Worm (Caenorhabditis elegans): Measurements from ENCODE around the gene srg-66.

Gene srg-66

DNA sequence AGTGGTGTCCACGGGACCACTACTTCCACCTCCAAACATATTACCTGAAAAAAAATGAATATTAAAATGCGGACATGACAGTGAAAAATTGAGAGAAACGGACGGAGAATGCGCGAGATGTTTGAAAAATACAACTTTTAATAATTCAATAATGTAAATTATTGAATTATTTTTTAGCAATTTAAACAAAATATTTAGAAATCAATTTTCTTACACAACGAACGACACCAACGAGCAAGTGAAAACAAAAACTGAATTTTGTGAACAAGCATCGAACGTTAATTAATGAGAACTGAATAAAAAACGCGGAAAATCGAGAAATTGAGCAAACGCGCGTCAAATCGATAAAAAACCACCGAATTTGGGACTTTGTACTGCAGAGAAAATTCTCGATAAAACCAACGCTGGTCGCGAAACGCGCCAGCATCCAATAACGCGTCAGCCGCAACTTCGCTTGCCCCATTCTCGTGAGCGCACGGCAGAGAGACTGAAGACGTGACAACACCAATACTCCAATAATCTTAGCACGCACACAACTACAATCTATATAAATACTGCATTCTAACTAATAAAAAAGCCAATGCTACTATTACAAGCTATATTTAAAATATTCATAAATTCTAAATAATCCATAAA is 22.7 kb upstream of the srg-66 start, which contains the start of the genes dnj-19 and nhr-47:
Gene dnj-19, minus strand, starts transcription at position 51 of the 636 bp plus-strand sequence.
Gene nhr-47, plus strand, starts transcription at position 447 of the 636 bp plus-strand sequence.
- TF ChIP-seq tab-1 (GFP tag; IDR thresholded peaks at IDR 0.05) (peak; percentile 70), ztf-23 (GFP tag; IDR thresholded peaks at IDR 0.05) (peak; percentile 71; the same call in 1 of the 2 replicates), cog-1 (tag; optimal IDR thresholded peaks at IDR 0.05) (peak; percentile 56), ref-1 (GFP tag; conservative IDR thresholded peaks at IDR 0.05) (no peak), T22C8.4 (GFP tag; IDR thresholded peaks at IDR 0.05) (0 out of 2 replicates have a peak, but pooled peaks have one; percentile 39), med-1 (GFP tag; optimal IDR thresholded peaks at IDR 0.05; ENCODE audit: insufficient read depth) (peak; percentile 35), ztf-29 (GFP tag; IDR thresholded peaks at IDR 0.05) (no peak), flt-1 (GFP tag; IDR thresholded peaks at IDR 0.05) (peak; percentile 75; the same call in 1 of the 2 replicates), klf-2 (GFP tag; conservative IDR thresholded peaks at IDR 0.05) (no peak)

- TF ChIP-seq klf-2 (GFP tag; conservative IDR thresholded peaks at IDR 0.05): no peak
- no peak for TF ChIP-seq T22C8.4 (GFP tag; IDR thresholded peaks at IDR 0.05)
- TF ChIP-seq flt-1 (GFP tag; IDR thresholded peaks at IDR 0.05): no peak
- TF ChIP-seq med-1 (GFP tag; optimal IDR thresholded peaks at IDR 0.05; ENCODE audit: insufficient read depth): no peak
- no peak for TF ChIP-seq ztf-23 (GFP tag; IDR thresholded peaks at IDR 0.05)
- no peak for TF ChIP-seq ref-1 (GFP tag; conservative IDR thresholded peaks at IDR 0.05)
- TF ChIP-seq tab-1 (GFP tag; IDR thresholded peaks at IDR 0.05): no peak
- no peak for TF ChIP-seq ztf-29 (GFP tag; IDR thresholded peaks at IDR 0.05)
- TF ChIP-seq cog-1 (tag; optimal IDR thresholded peaks at IDR 0.05): no peak
Measured at ce11 chrV:5504295-5504694, 22.1 kb upstream of the srg-66 start.

DNA sequence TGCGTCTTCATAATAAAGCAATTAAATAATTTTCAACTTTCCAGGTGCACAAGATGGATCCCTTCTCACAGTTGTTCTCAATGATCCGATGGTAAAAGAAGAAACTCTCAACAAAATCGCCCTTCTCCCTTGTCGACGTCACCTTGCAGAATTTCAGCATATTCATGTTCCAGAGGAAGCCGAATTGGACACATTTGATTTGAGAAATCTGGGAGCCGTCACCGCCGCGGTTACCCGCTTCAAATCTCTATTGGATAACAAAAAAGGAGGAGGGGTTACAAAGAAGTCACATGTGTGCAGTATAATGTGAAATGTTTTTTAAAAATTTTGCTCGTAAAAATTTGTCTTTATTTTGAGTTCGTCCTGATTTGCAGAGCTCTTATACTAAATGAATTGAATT is 20.5 kb upstream of the srg-66 start:
- TF ChIP-seq ztf-29 (GFP tag; IDR thresholded peaks at IDR 0.05) (no peak), tab-1 (GFP tag; IDR thresholded peaks at IDR 0.05) (no peak), T22C8.4 (GFP tag; IDR thresholded peaks at IDR 0.05) (no peak), flt-1 (GFP tag; IDR thresholded peaks at IDR 0.05) (no peak), ztf-23 (GFP tag; IDR thresholded peaks at IDR 0.05) (no peak), ref-1 (GFP tag; conservative IDR thresholded peaks at IDR 0.05) (no peak), med-1 (GFP tag; optimal IDR thresholded peaks at IDR 0.05; ENCODE audit: insufficient read depth) (no peak), klf-2 (GFP tag; conservative IDR thresholded peaks at IDR 0.05) (no peak), cog-1 (tag; optimal IDR thresholded peaks at IDR 0.05) (no peak)

- no peak for TF ChIP-seq ztf-29 (GFP tag; IDR thresholded peaks at IDR 0.05)
- no peak for TF ChIP-seq T22C8.4 (GFP tag; IDR thresholded peaks at IDR 0.05)
Measured at ce11 chrV:5499475-5499874, 17.3 kb upstream of the srg-66 start.

DNA sequence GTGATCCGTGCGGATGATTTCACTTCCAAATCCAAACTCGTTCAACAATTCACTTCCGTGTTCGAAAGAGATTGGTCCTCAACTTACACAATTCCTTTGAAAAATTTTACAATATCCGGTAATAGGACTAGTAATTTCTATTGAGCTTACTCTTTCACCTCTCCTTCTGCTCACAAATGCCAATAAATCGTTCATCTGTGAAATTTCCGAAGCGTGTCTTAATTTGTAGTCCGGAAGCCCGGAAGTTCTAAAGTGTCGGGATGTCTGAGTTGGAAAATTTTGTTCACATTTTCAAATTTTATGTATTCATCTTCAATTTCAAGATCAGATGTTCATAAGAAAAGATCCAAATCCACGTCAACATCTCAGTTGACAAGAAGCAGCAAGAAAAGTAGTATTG is 11.2 kb upstream of the srg-66 start, which contains the start of gene T05C3.2:
Gene T05C3.2, plus strand, starts transcription at position 301 of the 400 bp plus-strand sequence.
- no peak for TF ChIP-seq ztf-29 (GFP tag; IDR thresholded peaks at IDR 0.05)
- TF ChIP-seq tab-1 (GFP tag; IDR thresholded peaks at IDR 0.05): no peak
- no peak for TF ChIP-seq med-1 (GFP tag; optimal IDR thresholded peaks at IDR 0.05; ENCODE audit: insufficient read depth)
- TF ChIP-seq klf-2 (GFP tag; conservative IDR thresholded peaks at IDR 0.05): no peak
- no peak for TF ChIP-seq ref-1 (GFP tag; conservative IDR thresholded peaks at IDR 0.05)
- no peak for TF ChIP-seq cog-1 (tag; optimal IDR thresholded peaks at IDR 0.05)
- no peak for TF ChIP-seq flt-1 (GFP tag; IDR thresholded peaks at IDR 0.05)

ce11 chrV:5490205-5490604 is 8.0 kb upstream of the srg-66 start, which contains the start of gene T05C3.6:
Gene T05C3.6, plus strand, starts transcription at chrV:5490445.
- TF ChIP-seq tab-1 (GFP tag; IDR thresholded peaks at IDR 0.05) (no peak), klf-2 (GFP tag; conservative IDR thresholded peaks at IDR 0.05) (no peak), ref-1 (GFP tag; conservative IDR thresholded peaks at IDR 0.05) (no peak), flt-1 (GFP tag; IDR thresholded peaks at IDR 0.05) (no peak), cog-1 (tag; optimal IDR thresholded peaks at IDR 0.05) (no peak), med-1 (GFP tag; optimal IDR thresholded peaks at IDR 0.05; ENCODE audit: insufficient read depth) (no peak), T22C8.4 (GFP tag; IDR thresholded peaks at IDR 0.05) (no peak), ztf-29 (GFP tag; IDR thresholded peaks at IDR 0.05) (no peak), ztf-23 (GFP tag; IDR thresholded peaks at IDR 0.05) (no peak)

DNA sequence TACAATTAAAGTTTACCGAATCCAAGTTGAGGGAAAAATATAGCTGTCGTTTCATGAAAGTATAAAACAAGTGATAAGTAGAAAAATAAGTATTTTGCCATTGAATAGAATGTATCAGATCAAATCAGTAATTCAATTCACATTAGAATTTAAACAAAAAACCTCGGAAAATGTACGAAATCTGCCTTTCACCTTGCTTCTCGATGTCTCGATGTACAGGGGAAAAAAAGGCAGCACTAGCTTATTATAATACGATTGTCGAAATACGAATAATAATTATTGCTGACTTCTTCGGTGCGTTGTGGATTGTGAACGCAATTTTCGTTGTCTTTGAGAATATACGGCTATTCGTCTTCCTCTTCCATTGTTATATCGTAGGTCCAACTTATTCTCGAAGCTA is 6.6 kb upstream of the srg-66 start, which contains the start of gene grl-18:
Gene grl-18, minus strand, starts transcription at position 101 of the 400 bp plus-strand sequence.
- TF ChIP-seq klf-2 (GFP tag; conservative IDR thresholded peaks at IDR 0.05): no peak
- no peak for TF ChIP-seq ztf-29 (GFP tag; IDR thresholded peaks at IDR 0.05)
- no peak for TF ChIP-seq flt-1 (GFP tag; IDR thresholded peaks at IDR 0.05)
- no peak for TF ChIP-seq cog-1 (tag; optimal IDR thresholded peaks at IDR 0.05)
- no peak for TF ChIP-seq ztf-23 (GFP tag; IDR thresholded peaks at IDR 0.05)
- TF ChIP-seq med-1 (GFP tag; optimal IDR thresholded peaks at IDR 0.05; ENCODE audit: insufficient read depth): no peak

DNA sequence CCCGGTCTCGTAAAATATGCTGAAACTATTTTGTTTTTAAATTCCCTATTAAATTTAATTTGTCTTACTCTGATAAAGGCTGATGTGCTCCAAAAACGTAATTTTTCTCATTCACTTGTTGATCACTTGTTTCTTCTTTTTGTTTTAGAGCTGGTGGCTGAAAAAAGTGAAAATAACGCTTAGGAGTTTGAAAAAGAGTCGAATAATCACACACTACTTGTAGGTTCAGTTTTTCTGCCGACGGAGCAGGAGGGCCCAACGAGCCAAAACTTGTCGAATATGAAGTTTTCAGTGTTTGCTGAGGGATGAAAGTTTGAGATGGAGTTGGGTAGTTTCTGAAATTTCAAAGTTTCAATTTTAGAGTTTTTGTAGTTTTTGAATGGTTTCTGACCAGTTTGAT is 5.0 kb upstream of the srg-66 start:
- TF ChIP-seq ztf-29 (GFP tag; IDR thresholded peaks at IDR 0.05): no peak
- no peak for TF ChIP-seq flt-1 (GFP tag; IDR thresholded peaks at IDR 0.05)
- TF ChIP-seq tab-1 (GFP tag; IDR thresholded peaks at IDR 0.05): no peak
- no peak for TF ChIP-seq klf-2 (GFP tag; conservative IDR thresholded peaks at IDR 0.05)
- no peak for TF ChIP-seq ztf-23 (GFP tag; IDR thresholded peaks at IDR 0.05)
- no peak for TF ChIP-seq cog-1 (tag; optimal IDR thresholded peaks at IDR 0.05)
- no peak for TF ChIP-seq T22C8.4 (GFP tag; IDR thresholded peaks at IDR 0.05)
- no peak for TF ChIP-seq med-1 (GFP tag; optimal IDR thresholded peaks at IDR 0.05; ENCODE audit: insufficient read depth)
- TF ChIP-seq ref-1 (GFP tag; conservative IDR thresholded peaks at IDR 0.05): no peak

DNA sequence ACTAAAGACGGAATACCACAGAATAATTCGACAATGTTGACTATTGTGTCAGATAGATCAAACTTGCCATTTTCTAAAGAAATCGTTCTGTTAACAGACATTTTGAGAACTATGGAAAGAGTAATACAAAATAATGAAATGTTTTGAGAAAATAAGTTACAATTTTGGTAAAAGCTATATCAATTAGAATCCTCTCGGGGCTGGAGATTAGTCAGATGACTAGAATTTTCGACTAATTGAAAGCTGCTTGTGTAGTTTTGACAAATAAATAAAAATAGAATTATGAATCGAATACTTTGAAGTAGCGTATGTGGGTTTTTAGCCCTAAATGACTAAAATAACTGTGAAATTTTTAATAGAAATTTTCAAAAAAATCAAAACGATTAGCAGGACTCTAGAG is 2.7 kb upstream of the srg-66 start, which contains the start of gene srg-65:
Gene srg-65, minus strand, starts transcription at position 101 of the 400 bp plus-strand sequence.
- TF ChIP-seq T22C8.4 (GFP tag; IDR thresholded peaks at IDR 0.05): no peak
- TF ChIP-seq cog-1 (tag; optimal IDR thresholded peaks at IDR 0.05): no peak
- no peak for TF ChIP-seq ztf-29 (GFP tag; IDR thresholded peaks at IDR 0.05)
- TF ChIP-seq ref-1 (GFP tag; conservative IDR thresholded peaks at IDR 0.05): no peak
- no peak for TF ChIP-seq tab-1 (GFP tag; IDR thresholded peaks at IDR 0.05)
- TF ChIP-seq med-1 (GFP tag; optimal IDR thresholded peaks at IDR 0.05; ENCODE audit: insufficient read depth): no peak
- no peak for TF ChIP-seq klf-2 (GFP tag; conservative IDR thresholded peaks at IDR 0.05)
- no peak for TF ChIP-seq flt-1 (GFP tag; IDR thresholded peaks at IDR 0.05)
- no peak for TF ChIP-seq ztf-23 (GFP tag; IDR thresholded peaks at IDR 0.05)
